Worm (Caenorhabditis elegans) whole organism, L4 larva: Measurements from ENCODE around the gene sft-1.

Experiments
- F10B5.3 ChIP-seq: sonication (generic microtip); optimal IDR thresholded peaks from 2 replicates; lab custom pipeline; 2016; ENCODE audit warnings: mild to moderate bottlenecking, missing genetic modification characterization, missing compliant biosample characterization
- F26F4.8 ChIP-seq: fragments of 200-800 bp; sonication (Bioruptor generic); conservative IDR thresholded peaks from 2 replicates; pipeline ENCODE4 v1.3.6; 2022; ENCODE audit warnings: missing genetic modification characterization, missing compliant biosample characterization
- F49E8.2 ChIP-seq: sonication (generic microtip); optimal IDR thresholded peaks from 2 replicates; lab custom pipeline; 2016; ENCODE audit warnings: missing compliant biosample characterization, mild to moderate bottlenecking, missing genetic modification characterization, borderline replicate concordance
- R02D3.7 ChIP-seq: fragments of 150-350 bp; sonication (generic microtip); optimal IDR thresholded peaks from 3 replicates; lab custom pipeline; 2014; ENCODE audit warnings: missing biosample characterization, missing genetic modification characterization
- T26A8.4 ChIP-seq: fragments of 200-800 bp; sonication (Bioruptor generic); IDR thresholded peaks from 2 replicates; pipeline ENCODE4 v1.3.6; 2022; ENCODE audit warnings: missing genetic modification characterization, missing compliant biosample characterization
- Y105C5A.15 ChIP-seq: fragments of 200-800 bp; sonication (Bioruptor generic); IDR thresholded peaks from 2 replicates; pipeline ENCODE4 v1.3.6; 2022; ENCODE audit warnings: missing genetic modification characterization, missing compliant biosample characterization
- Y48G9A.11 ChIP-seq: fragments of 200-800 bp; sonication (Bioruptor generic); IDR thresholded peaks from 2 replicates; pipeline ENCODE4 v1.3.6; 2022; ENCODE audit warnings: missing genetic modification reagents, missing genetic modification characterization, missing compliant biosample characterization
- arid-1 ChIP-seq: fragments of 200-800 bp; sonication (Bioruptor generic); conservative IDR thresholded peaks from 2 replicates; pipeline ENCODE4 v1.3.6; 2022; ENCODE audit warnings: missing genetic modification reagents, missing genetic modification characterization, missing compliant biosample characterization
- attf-4 ChIP-seq: sonication (generic microtip); optimal IDR thresholded peaks from 3 replicates; lab custom pipeline; 2017; ENCODE audit warnings: missing biosample characterization, missing genetic modification characterization
- ceh-20 ChIP-seq: fragments of 200-800 bp; sonication (Bioruptor generic); IDR thresholded peaks from 2 replicates; pipeline ENCODE4 v1.3.6; 2022; ENCODE audit warnings: missing genetic modification reagents, missing genetic modification characterization, missing compliant biosample characterization
- ceh-32 ChIP-seq: sonication (generic microtip); optimal IDR thresholded peaks from 2 replicates; lab custom pipeline; 2016; ENCODE audit warnings: mild to moderate bottlenecking, missing genetic modification characterization, missing compliant biosample characterization; ENCODE audit not compliant: poor library complexity
- ceh-62 ChIP-seq: sonication (generic microtip); optimal IDR thresholded peaks from 2 replicates; lab custom pipeline; 2017; ENCODE audit warnings: missing biosample characterization, missing genetic modification characterization
- ceh-82 ChIP-seq: sonication (generic microtip); optimal IDR thresholded peaks from 2 replicates; lab custom pipeline; 2017; ENCODE audit warnings: missing biosample characterization, missing genetic modification characterization
- cey-2 ChIP-seq: sonication (generic microtip); optimal IDR thresholded peaks from 3 replicates; lab custom pipeline; 2017; ENCODE audit warnings: missing genetic modification characterization, mild to moderate bottlenecking, missing compliant biosample characterization, antibody characterized with exemption, borderline replicate concordance; ENCODE audit not compliant: insufficient read depth
- dmd-6 ChIP-seq: fragments of 200-800 bp; sonication (Bioruptor generic); IDR thresholded peaks from 2 replicates; pipeline ENCODE4 v1.3.6; 2022; ENCODE audit warnings: missing genetic modification reagents, missing genetic modification characterization, missing compliant biosample characterization
- dmd-8 ChIP-seq: fragments of 200-800 bp; sonication (Bioruptor generic); IDR thresholded peaks from 2 replicates; pipeline ENCODE4 v1.3.6; 2022; ENCODE audit warnings: missing genetic modification characterization, missing compliant biosample characterization
- dpl-1 ChIP-seq: fragments of 150-350 bp; optimal IDR thresholded peaks from 2 replicates; lab custom pipeline; 2014; ENCODE audit warnings: missing biosample characterization, missing genetic modification reagents, missing genetic modification characterization
- dve-1 ChIP-seq: sonication (generic microtip); optimal IDR thresholded peaks from 2 replicates; lab custom pipeline; 2017; ENCODE audit warnings: antibody characterized with exemption, mild to moderate bottlenecking, missing genetic modification characterization, missing compliant biosample characterization; ENCODE audit not compliant: insufficient read depth
- egl-43 ChIP-seq: fragments of 200-800 bp; sonication (Bioruptor generic); IDR thresholded peaks from 2 replicates; pipeline ENCODE4 v1.3.6; 2022; ENCODE audit warnings: missing genetic modification reagents, missing genetic modification characterization, missing compliant biosample characterization
- fkh-10 ChIP-seq: fragments of 150-350 bp; optimal IDR thresholded peaks from 2 replicates; lab custom pipeline; 2014; ENCODE audit warnings: missing biosample characterization, missing genetic modification reagents, missing genetic modification characterization
- gei-8 ChIP-seq: fragments of 200-800 bp; sonication (Bioruptor generic); optimal IDR thresholded peaks from 2 replicates; lab custom pipeline; 2018; ENCODE audit warnings: mild to moderate bottlenecking, missing genetic modification characterization, missing compliant biosample characterization
- hmg-1.1 ChIP-seq: fragments of 200-800 bp; sonication (Bioruptor generic); IDR thresholded peaks from 2 replicates; pipeline ENCODE4 v1.3.6; 2022; ENCODE audit warnings: missing genetic modification reagents, missing genetic modification characterization, missing compliant biosample characterization
- lin-13 ChIP-seq: fragments of 150-350 bp; optimal IDR thresholded peaks from 2 replicates; lab custom pipeline; 2014; ENCODE audit warnings: missing biosample characterization, missing genetic modification reagents, missing genetic modification characterization
- lin-15B ChIP-seq: fragments of 150-350 bp; sonication (generic microtip); optimal IDR thresholded peaks from 3 replicates; lab custom pipeline; 2014; ENCODE audit warnings: missing biosample characterization, missing genetic modification characterization
- lin-29 ChIP-seq: fragments of 200-800 bp; sonication (Bioruptor generic); IDR thresholded peaks from 2 replicates; pipeline ENCODE4 v1.3.6; 2022; ENCODE audit warnings: missing genetic modification reagents, missing genetic modification characterization, missing compliant biosample characterization
- lin-38 ChIP-seq: fragments of 200-800 bp; sonication (Bioruptor generic); IDR thresholded peaks from 2 replicates; pipeline ENCODE4 v1.3.6; 2022; ENCODE audit warnings: missing genetic modification reagents, missing genetic modification characterization, missing compliant biosample characterization
- lir-3 ChIP-seq: sonication (generic microtip); optimal IDR thresholded peaks from 2 replicates; lab custom pipeline; 2016; ENCODE audit warnings: mild to moderate bottlenecking, missing genetic modification characterization, missing compliant biosample characterization
- mes-2 ChIP-seq: sonication (generic microtip); optimal IDR thresholded peaks from 2 replicates; lab custom pipeline; 2016; ENCODE audit warnings: missing genotype, mild to moderate bottlenecking, missing genetic modification characterization, missing compliant biosample characterization; ENCODE audit not compliant: poor library complexity, severe bottlenecking
- mxl-3 ChIP-seq: fragments of 200-800 bp; sonication (Bioruptor generic); optimal IDR thresholded peaks from 2 replicates; lab custom pipeline; 2018; ENCODE audit warnings: mild to moderate bottlenecking, missing genetic modification characterization, missing compliant biosample characterization
- nhr-11 ChIP-seq: fragments of 150-350 bp; optimal IDR thresholded peaks from 2 replicates; lab custom pipeline; 2014; ENCODE audit warnings: missing biosample characterization, missing genetic modification characterization
- nhr-111 ChIP-seq: fragments of 200-800 bp; sonication (Bioruptor generic); optimal IDR thresholded peaks from 2 replicates; lab custom pipeline; 2018; ENCODE audit warnings: mild to moderate bottlenecking, missing genetic modification characterization, missing compliant biosample characterization
- nhr-6 ChIP-seq: fragments of 150-350 bp; optimal IDR thresholded peaks from 2 replicates; lab custom pipeline; 2014; ENCODE audit warnings: missing biosample characterization, missing genetic modification characterization
- nhr-76 ChIP-seq: fragments of 150-350 bp; optimal IDR thresholded peaks from 2 replicates; lab custom pipeline; 2014; ENCODE audit warnings: missing biosample characterization, missing genetic modification characterization
- pha-4 ChIP-seq, 2 experiments: fragments of 150-350 bp in 1 of 2; fragments of 200-800 bp in 1 of 2; sonication (Bioruptor generic) in 1 of 2; IDR thresholded peaks in 1 of 2; optimal IDR thresholded peaks in 1 of 2; 2 replicates each; pipeline versions ENCODE4 v1.3.6 to Lab custom; 2014 to 2022; ENCODE audit warnings: missing genetic modification characterization in 2 of 2, missing genetic modification reagents in 2 of 2, missing biosample characterization in 1 of 2, missing compliant biosample characterization in 1 of 2
- php-3 ChIP-seq: fragments of 200-800 bp; sonication (Bioruptor generic); IDR thresholded peaks from 2 replicates; pipeline ENCODE4 v1.3.6; 2022; ENCODE audit warnings: missing genetic modification reagents, missing genetic modification characterization, missing compliant biosample characterization
- saeg-2 ChIP-seq: fragments of 200-800 bp; sonication (Bioruptor generic); IDR thresholded peaks from 2 replicates; pipeline ENCODE4 v1.3.6; 2022; ENCODE audit warnings: missing genetic modification reagents, missing genetic modification characterization, missing compliant biosample characterization
- sdz-12 ChIP-seq: fragments of 200-800 bp; sonication (Bioruptor generic); optimal IDR thresholded peaks from 2 replicates; lab custom pipeline; 2018; ENCODE audit warnings: mild to moderate bottlenecking, missing genetic modification characterization, missing compliant biosample characterization
- snpc-4 ChIP-seq: fragments of 150-350 bp; optimal IDR thresholded peaks from 2 replicates; lab custom pipeline; 2014; ENCODE audit warnings: missing biosample characterization, missing genetic modification characterization
- tag-97 ChIP-seq: fragments of 200-800 bp; sonication (Bioruptor generic); IDR thresholded peaks from 2 replicates; pipeline ENCODE4 v1.3.6; 2022; ENCODE audit warnings: missing genetic modification characterization, missing compliant biosample characterization
- tra-1 ChIP-seq: fragments of 200-800 bp; sonication (Bioruptor generic); IDR thresholded peaks from 2 replicates; pipeline ENCODE4 v1.3.6; 2022; ENCODE audit warnings: missing genetic modification reagents, missing genetic modification characterization, missing compliant biosample characterization
- unc-39 ChIP-seq: sonication (generic microtip); optimal IDR thresholded peaks from 2 replicates; lab custom pipeline; 2017; ENCODE audit warnings: missing biosample characterization, missing genetic modification characterization
- zip-2 ChIP-seq: fragments of 150-350 bp; optimal IDR thresholded peaks from 2 replicates; lab custom pipeline; 2014; ENCODE audit warnings: missing biosample characterization, missing genetic modification characterization

Gene sft-1

DNA sequence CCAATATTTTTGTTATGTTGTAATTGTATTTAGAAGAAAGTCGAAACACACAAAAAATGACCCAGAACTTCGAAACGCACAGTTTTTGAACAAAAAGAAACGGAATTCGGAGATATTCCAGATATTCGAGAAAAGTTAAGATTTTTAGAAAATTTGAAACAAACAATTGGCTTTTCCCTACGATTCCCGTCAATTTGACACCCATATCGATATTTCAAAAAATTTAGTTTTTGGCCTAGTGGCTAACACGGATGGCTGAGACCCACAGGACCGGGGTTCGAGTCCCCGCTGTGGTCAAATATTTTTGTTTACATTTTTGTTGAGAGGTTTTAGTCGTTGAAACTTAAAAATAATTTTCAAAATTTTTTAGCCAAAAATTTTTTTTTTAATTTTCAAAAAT is 18.7 kb downstream of the sft-1 start:
- TF ChIP-seq ceh-82 (tag; lab: Kevin White, UChicago) (no peak), tra-1 (GFP tag; lab: Robert Waterston, UW) (no peak), cey-2 (tag; lab: Kevin White, UChicago) (no peak), dpl-1 (GFP tag; lab: Kevin White, UChicago) (no peak), lir-3 (tag; lab: Kevin White, UChicago) (no peak), hmg-1.1 (GFP tag; lab: Robert Waterston, UW) (no peak), lin-29 (GFP tag; lab: Robert Waterston, UW) (no peak), R02D3.7 (no peak), sdz-12 (no peak)

DNA sequence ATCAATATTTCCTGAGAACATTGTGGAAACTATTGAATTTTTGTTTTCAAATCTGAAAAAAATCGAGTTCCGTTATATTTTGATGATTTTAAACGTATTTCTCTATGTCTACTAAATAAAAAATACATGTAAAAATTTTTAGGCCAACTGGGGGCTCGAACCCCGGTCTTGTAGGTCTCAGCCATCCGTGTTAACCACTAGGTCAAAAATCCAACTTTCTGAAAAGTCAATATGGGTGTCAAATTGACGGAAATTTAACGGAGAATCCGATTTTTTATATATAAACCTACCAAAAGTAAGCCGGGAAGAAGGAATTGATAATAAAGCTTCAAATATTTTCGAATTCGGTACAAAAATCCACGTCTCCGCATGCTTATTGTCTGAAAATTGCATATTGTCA is 19.8 kb downstream of the sft-1 start:
- TF ChIP-seq lin-15B: no peak
- TF ChIP-seq dve-1 (tag; lab: Kevin White, UChicago): no peak
- TF ChIP-seq F26F4.8 (GFP tag; lab: Robert Waterston, UW): no peak
- no peak for TF ChIP-seq tra-1 (GFP tag; lab: Robert Waterston, UW)
- TF ChIP-seq saeg-2 (GFP tag; lab: Robert Waterston, UW): no peak
- no peak for TF ChIP-seq unc-39 (tag; lab: Kevin White, UChicago)
- no peak for TF ChIP-seq lin-13 (GFP tag; lab: Kevin White, UChicago)
- TF ChIP-seq nhr-11: no peak
- TF ChIP-seq F49E8.2 (tag; lab: Kevin White, UChicago): no peak
- no peak for TF ChIP-seq sdz-12
- no peak for TF ChIP-seq nhr-111 (GFP tag; lab: Kevin White, UChicago)
- TF ChIP-seq nhr-76 (tag; lab: Kevin White, UChicago): no peak
- no peak for TF ChIP-seq mes-2
- no peak for TF ChIP-seq snpc-4 (tag; lab: Kevin White, UChicago)
- no peak for TF ChIP-seq T26A8.4 (GFP tag; lab: Robert Waterston, UW)
- TF ChIP-seq ceh-20 (GFP tag; lab: Robert Waterston, UW): no peak
- no peak for TF ChIP-seq Y48G9A.11 (GFP tag; lab: Robert Waterston, UW)
- TF ChIP-seq, all 104 proteins: peak for 0

DNA sequence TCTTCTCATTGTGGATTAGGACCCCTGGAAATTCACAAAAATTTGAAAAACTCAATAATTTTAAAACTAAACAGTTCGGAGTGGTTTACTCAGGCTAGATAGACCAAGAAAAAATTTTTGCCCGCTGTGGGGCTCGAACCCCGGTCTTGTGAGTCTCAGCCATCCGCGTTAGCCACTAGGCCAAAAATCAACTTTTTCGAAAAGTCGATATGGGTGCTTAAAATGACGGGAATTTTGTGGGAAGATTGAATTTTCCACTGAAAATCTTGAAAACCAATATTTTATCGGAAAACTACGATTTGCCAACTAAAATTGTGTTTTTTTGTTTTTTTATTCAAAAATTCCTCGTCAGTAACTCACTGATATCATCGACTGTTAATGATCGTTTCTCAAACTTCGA is 21.1 kb downstream of the sft-1 start:
- TF ChIP-seq dmd-8 (GFP tag; lab: Robert Waterston, UW): 0 out of 2 replicates have a peak, but pooled peaks have one; percentile 23
- TF ChIP-seq zip-2 (tag; lab: Kevin White, UChicago): no peak
- no peak for TF ChIP-seq mxl-3 (GFP tag; lab: Kevin White, UChicago)
- TF ChIP-seq Y48G9A.11 (GFP tag; lab: Robert Waterston, UW): 0 out of 2 replicates have a peak, but pooled peaks have one; percentile 44
- TF ChIP-seq fkh-10: no peak
- peak; percentile 24; the same call in 1 of the 2 replicates for TF ChIP-seq pha-4 (GFP tag; IDR thresholded peaks at IDR 0.05; lab: Robert Waterston, UW)
- no peak for TF ChIP-seq pha-4 (tag; optimal IDR thresholded peaks at IDR 0.05; lab: Kevin White, UChicago)
- TF ChIP-seq lin-38 (GFP tag; lab: Robert Waterston, UW): peak; percentile 47; the same call in 1 of the 2 replicates
- peak; percentile 37; the same call in 1 of the 2 replicates for TF ChIP-seq egl-43

DNA sequence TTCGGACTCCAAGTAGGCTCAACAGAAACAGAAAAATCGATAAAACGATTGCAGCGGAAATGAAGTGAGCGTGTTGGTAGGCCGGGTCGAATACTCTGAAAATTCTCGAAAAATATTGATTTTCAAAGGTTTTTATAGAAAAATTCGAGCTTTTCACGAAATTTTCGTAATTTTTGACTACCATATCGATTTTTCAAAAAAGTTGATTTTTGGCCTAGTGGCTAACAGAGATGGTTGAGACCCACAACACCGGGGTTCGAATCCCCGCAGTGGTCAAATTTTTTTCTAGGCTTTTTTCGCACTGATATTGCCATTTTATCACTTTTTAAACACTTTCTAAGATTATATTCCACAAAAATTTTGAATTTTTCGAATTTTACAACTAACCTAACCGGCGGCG is 22.3 kb downstream of the sft-1 start:
- no peak for TF ChIP-seq php-3
- no peak for TF ChIP-seq gei-8 (GFP tag; lab: Kevin White, UChicago)
- no peak for TF ChIP-seq Y105C5A.15 (GFP tag; lab: Robert Waterston, UW)
- no peak for TF ChIP-seq ceh-62 (tag; lab: Kevin White, UChicago)
- no peak for TF ChIP-seq saeg-2 (GFP tag; lab: Robert Waterston, UW)
- TF ChIP-seq tag-97 (GFP tag; lab: Robert Waterston, UW): no peak
- no peak for TF ChIP-seq arid-1 (GFP tag; lab: Robert Waterston, UW)
- TF ChIP-seq nhr-6 (tag; lab: Kevin White, UChicago): no peak
- no peak for TF ChIP-seq dmd-6 (GFP tag; lab: Robert Waterston, UW)
- TF ChIP-seq egl-43: no peak
- TF ChIP-seq F10B5.3: no peak
- no peak for TF ChIP-seq ceh-32 (tag; lab: Kevin White, UChicago)
- TF ChIP-seq T26A8.4 (GFP tag; lab: Robert Waterston, UW): no peak
- TF ChIP-seq attf-4 (tag; lab: Kevin White, UChicago): no peak
- TF ChIP-seq nhr-76 (tag; lab: Kevin White, UChicago): no peak
